Fruit fly (Drosophila melanogaster) Kc167 (cell line): ENCODE results near the gene CG13460.

Experiments used
- Myc ChIP-seq: fragments of >200 bp; optimal IDR thresholded peaks from 2 replicates; lab custom pipeline; 2017; ENCODE audit warnings: missing external identifiers
- Sin3A ChIP-seq: fragments of >200 bp; optimal IDR thresholded peaks from 2 replicates; lab custom pipeline; 2018; ENCODE audit warnings: missing external identifiers
- h ChIP-seq: fragments of >200 bp; optimal IDR thresholded peaks from 3 replicates; lab custom pipeline; 2018; ENCODE audit warnings: missing external identifiers
- psq ChIP-seq: fragments of >200 bp; optimal IDR thresholded peaks from 2 replicates; lab custom pipeline; 2017; ENCODE audit warnings: missing external identifiers
- ttk ChIP-seq: sonication (Bioruptor generic); optimal IDR thresholded peaks from 2 replicates; lab custom pipeline; 2017; ENCODE audit warnings: missing external identifiers

DNA sequence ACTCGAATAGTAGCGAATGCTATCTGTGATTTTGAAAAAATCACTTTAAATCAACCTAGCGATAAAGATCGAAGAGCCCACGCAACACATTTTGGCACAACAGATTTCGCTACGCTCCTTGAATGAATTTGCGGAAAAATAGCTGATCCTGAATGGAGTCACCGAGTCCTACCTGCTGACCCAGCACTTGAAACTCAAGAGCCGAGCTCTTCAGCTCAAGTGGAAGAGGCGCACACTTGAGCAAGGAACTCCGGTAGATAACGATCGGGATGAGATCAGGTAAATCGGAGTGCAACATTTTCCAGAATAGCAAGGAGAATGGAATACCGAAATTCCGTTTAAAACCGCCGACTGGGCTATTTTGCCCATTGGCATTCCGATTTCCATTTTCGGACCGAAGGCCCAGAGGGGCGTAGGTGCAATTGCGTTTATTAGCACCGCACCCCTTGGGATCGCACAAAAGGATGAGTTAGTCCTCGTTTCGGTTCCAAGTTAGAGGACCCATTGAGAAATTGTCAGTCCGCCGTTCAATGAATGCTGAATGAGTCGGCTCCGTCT is 21.1 kb downstream of the CG13460 start:
- TF ChIP-seq h = no peak
- no peak for TF ChIP-seq ttk (lab: Kevin White, UChicago)
- no peak for TF ChIP-seq psq (lab: Kevin White, UChicago)
- TF ChIP-seq Myc = no peak
- TF ChIP-seq Sin3A (lab: Kevin White, UChicago) = no peak
